Worm (Caenorhabditis elegans): ENCODE measurements around the gene nhr-91.

nhr-91 gene

ce11 chrX:15336392-15336791 is 27.2 kb downstream of the nhr-91 start:
- TF ChIP-seq nhr-6 (tag; optimal IDR thresholded peaks at IDR 0.05), result no peak
- no peak for TF ChIP-seq nhr-11 (tag; optimal IDR thresholded peaks at IDR 0.05)
- no peak for TF ChIP-seq dmd-4 (tag; optimal IDR thresholded peaks at IDR 0.05)
- no peak for TF ChIP-seq lin-39 (tag; optimal IDR thresholded peaks at IDR 0.05)
- TF ChIP-seq skn-1 (tag; optimal IDR thresholded peaks at IDR 0.05), result no peak
- no peak for TF ChIP-seq F13H6.1 (tag; optimal IDR thresholded peaks at IDR 0.05)
- TF ChIP-seq elt-1 (tag; optimal IDR thresholded peaks at IDR 0.05), result no peak
- no peak for TF ChIP-seq lin-13 (GFP tag; optimal IDR thresholded peaks at IDR 0.05)
- no peak for TF ChIP-seq zag-1 (tag; optimal IDR thresholded peaks at IDR 0.05)

- peak in 1 of 2 experiments; percentile 27 for TF ChIP-seq lsy-2 (tag; optimal IDR thresholded peaks at IDR 0.05)
- TF ChIP-seq ztf-11 (tag; optimal IDR thresholded peaks at IDR 0.05), result no peak
- TF ChIP-seq mdl-1 (tag; optimal IDR thresholded peaks at IDR 0.05), result no peak
- no peak for TF ChIP-seq R02D3.7 (tag; optimal IDR thresholded peaks at IDR 0.05)
- no peak for TF ChIP-seq mbf-1 (tag; optimal IDR thresholded peaks at IDR 0.05)
- peak; percentile 26 for TF ChIP-seq nhr-129 (tag; optimal IDR thresholded peaks at IDR 0.05)
- TF ChIP-seq F13H6.1 (tag; optimal IDR thresholded peaks at IDR 0.05), result peak; percentile 74
- TF ChIP-seq gmeb-1 (tag; optimal IDR thresholded peaks at IDR 0.05), result no peak
- TF ChIP-seq nhr-12 (tag; optimal IDR thresholded peaks at IDR 0.05), result no peak
- peak; percentile 57 for TF ChIP-seq sma-9 (GFP tag; optimal IDR thresholded peaks at IDR 0.05)
- no peak for TF ChIP-seq sma-9 (tag; optimal IDR thresholded peaks at IDR 0.05)
- TF ChIP-seq C34F6.9 (tag; optimal IDR thresholded peaks at IDR 0.05), result peak; percentile 45
Measured at ce11 chrX:15338195-15338594, 29.0 kb downstream of the nhr-91 start.

ce11 chrX:15339807-15340596 is 30.8 kb downstream of the nhr-91 start, which contains the start of gene Y15E3A.5:
TSS of gene Y15E3A.5 (plus strand) at chrX:15340558.
- no peak for TF ChIP-seq unc-39 (tag; optimal IDR thresholded peaks at IDR 0.05)
- no peak for TF ChIP-seq nhr-12 (tag; optimal IDR thresholded peaks at IDR 0.05)
- no peak for TF ChIP-seq unc-62 (GFP tag; optimal IDR thresholded peaks at IDR 0.05)
- TF ChIP-seq ceh-16 (tag; optimal IDR thresholded peaks at IDR 0.05), result no peak
- TF ChIP-seq C34F6.9 (tag; optimal IDR thresholded peaks at IDR 0.05), result peak; percentile 50
- TF ChIP-seq ztf-4 (tag; optimal IDR thresholded peaks at IDR 0.05), result peak; percentile 55
- peak; percentile 29 for TF ChIP-seq lin-13 (GFP tag; optimal IDR thresholded peaks at IDR 0.05)
- no peak for TF ChIP-seq unc-55 (GFP tag; optimal IDR thresholded peaks at IDR 0.05)
- TF ChIP-seq nhr-77 (tag; optimal IDR thresholded peaks at IDR 0.05), result no peak
- TF ChIP-seq dmd-4 (tag; optimal IDR thresholded peaks at IDR 0.05), result no peak
- TF ChIP-seq nhr-10 (tag; optimal IDR thresholded peaks at IDR 0.05), result no peak
- no peak for TF ChIP-seq ZK546.5 (tag; optimal IDR thresholded peaks at IDR 0.05)
- TF ChIP-seq nhr-25 (tag; optimal IDR thresholded peaks at IDR 0.05), result peak; percentile 94
- TF ChIP-seq lsy-2 (tag; optimal IDR thresholded peaks at IDR 0.05), result no peak
- TF ChIP-seq peb-1 (tag; optimal IDR thresholded peaks at IDR 0.05), result no peak
- TF ChIP-seq Y55F3AM.14 (GFP tag; optimal IDR thresholded peaks at IDR 0.05), result no peak
- TF ChIP-seq elt-3 (tag; optimal IDR thresholded peaks at IDR 0.05), result no peak
- TF ChIP-seq ama-1 (optimal IDR thresholded peaks at IDR 0.05), result no peak
- no peak for TF ChIP-seq snpc-4 (tag; optimal IDR thresholded peaks at IDR 0.05)
- no peak for TF ChIP-seq mab-5 (tag; optimal IDR thresholded peaks at IDR 0.05)
- TF ChIP-seq mbf-1 (tag; optimal IDR thresholded peaks at IDR 0.05), result no peak
- TF ChIP-seq fos-1 (tag; optimal IDR thresholded peaks at IDR 0.05), result peak; percentile 72
- TF ChIP-seq sem-4 (tag; optimal IDR thresholded peaks at IDR 0.05), result no peak
- TF ChIP-seq alr-1 (tag; optimal IDR thresholded peaks at IDR 0.05), result no peak
- no peak for TF ChIP-seq mdl-1 (tag; optimal IDR thresholded peaks at IDR 0.05)
- peak; percentile 50 for TF ChIP-seq nhr-6 (tag; optimal IDR thresholded peaks at IDR 0.05)
- peak; percentile 76 for TF ChIP-seq blmp-1 (tag; optimal IDR thresholded peaks at IDR 0.05; ENCODE audit: insufficient read depth)
- TF ChIP-seq elt-1 (tag; optimal IDR thresholded peaks at IDR 0.05), result no peak
- no peak for TF ChIP-seq ceh-82 (tag; optimal IDR thresholded peaks at IDR 0.05)
- no peak for TF ChIP-seq ztf-1 (GFP tag; conservative IDR thresholded peaks at IDR 0.05)
- TF ChIP-seq gmeb-1 (tag; optimal IDR thresholded peaks at IDR 0.05), result peak; percentile 61
- no peak for TF ChIP-seq lin-39 (tag; optimal IDR thresholded peaks at IDR 0.05)
- no peak for TF ChIP-seq aly-2 (tag; optimal IDR thresholded peaks at IDR 0.05)
- TF ChIP-seq lin-11 (tag; optimal IDR thresholded peaks at IDR 0.05), result no peak
- TF ChIP-seq skn-1 (tag; optimal IDR thresholded peaks at IDR 0.05), result no peak
- TF ChIP-seq zag-1 (tag; optimal IDR thresholded peaks at IDR 0.05), result no peak
- no peak for TF ChIP-seq nhr-11 (tag; optimal IDR thresholded peaks at IDR 0.05)
- TF ChIP-seq nhr-237 (tag; optimal IDR thresholded peaks at IDR 0.05), result no peak
- no peak for TF ChIP-seq nhr-23 (tag; optimal IDR thresholded peaks at IDR 0.05)
- no peak for TF ChIP-seq egl-27 (tag; optimal IDR thresholded peaks at IDR 0.05)
- peak; percentile 82 for TF ChIP-seq sma-3 (GFP tag; optimal IDR thresholded peaks at IDR 0.05)
- TF ChIP-seq ztf-11 (tag; optimal IDR thresholded peaks at IDR 0.05), result no peak
- no peak for TF ChIP-seq R02D3.7 (tag; optimal IDR thresholded peaks at IDR 0.05)
- TF ChIP-seq F13H6.1 (tag; optimal IDR thresholded peaks at IDR 0.05), result peak; percentile 65
- peak; percentile 56 for TF ChIP-seq nhr-21 (tag; optimal IDR thresholded peaks at IDR 0.05)
